Fruit fly (Drosophila melanogaster) whole organism, embryonic: ENCODE results near the gene Bx42.

Source experiments
- Asciz ChIP-seq: fragments of 200-800 bp; sonication (Bioruptor generic); optimal IDR thresholded peaks from 2 replicates; lab custom pipeline; 2017; ENCODE audit warnings: missing biosample characterization, mild to moderate bottlenecking, missing genetic modification characterization, missing genetic modification reagents
- Atf3 ChIP-seq: fragments of 200-800 bp; sonication (Bioruptor generic); optimal IDR thresholded peaks from 3 replicates; lab custom pipeline; 2016; ENCODE audit warnings: missing biosample characterization, missing genetic modification characterization
- Blimp-1 ChIP-seq: fragments of 200-800 bp; sonication (Bioruptor generic); optimal IDR thresholded peaks from 3 replicates; lab custom pipeline; 2018; ENCODE audit warnings: missing biosample characterization, missing genetic modification characterization, mild to moderate bottlenecking, moderate library complexity, missing genetic modification reagents
- CG10979 ChIP-seq: fragments of 200-800 bp; sonication (Bioruptor generic); optimal IDR thresholded peaks from 2 replicates; lab custom pipeline; 2018; ENCODE audit warnings: missing biosample characterization, mild to moderate bottlenecking, missing genetic modification characterization, moderate library complexity
- CG12769 ChIP-seq: fragments of 200-800 bp; sonication (Bioruptor generic); optimal IDR thresholded peaks from 2 replicates; lab custom pipeline; 2019; ENCODE audit warnings: missing biosample characterization, mild to moderate bottlenecking, missing genetic modification characterization, moderate library complexity
- CG13775 ChIP-seq: fragments of 200-800 bp; sonication (Bioruptor generic); optimal IDR thresholded peaks from 3 replicates; lab custom pipeline; 2017; ENCODE audit warnings: missing biosample characterization, mild to moderate bottlenecking, missing genetic modification characterization
- CG14667 ChIP-seq: fragments of 200-800 bp; sonication (Bioruptor generic); IDR thresholded peaks from 2 replicates; pipeline ENCODE4 v1.3.6; 2022; ENCODE audit warnings: missing biosample characterization, missing genetic modification characterization
- CG14965 ChIP-seq: fragments of 200-800 bp; sonication (Bioruptor generic); optimal IDR thresholded peaks from 2 replicates; lab custom pipeline; 2016; ENCODE audit warnings: missing biosample characterization, missing genetic modification characterization, borderline replicate concordance
- CG15011 ChIP-seq: fragments of 200-800 bp; sonication (Bioruptor generic); optimal IDR thresholded peaks from 3 replicates; lab custom pipeline; 2018; ENCODE audit warnings: missing biosample characterization, mild to moderate bottlenecking, missing genetic modification characterization
- CG1602 ChIP-seq: fragments of 200-800 bp; sonication (Bioruptor generic); optimal IDR thresholded peaks from 3 replicates; lab custom pipeline; 2016; ENCODE audit warnings: missing biosample characterization, missing genetic modification characterization
- CG16863 ChIP-seq: fragments of 200-800 bp; sonication (Bioruptor generic); optimal IDR thresholded peaks from 3 replicates; lab custom pipeline; 2016; ENCODE audit warnings: missing biosample characterization, missing genetic modification characterization
- CG17829 ChIP-seq: fragments of 200-800 bp; optimal IDR thresholded peaks from 2 replicates; lab custom pipeline; 2019; ENCODE audit warnings: missing biosample characterization, mild to moderate bottlenecking, missing genetic modification characterization, moderate library complexity
- CG18011 ChIP-seq: fragments of 200-800 bp; sonication (Bioruptor generic); optimal IDR thresholded peaks from 2 replicates; lab custom pipeline; 2017; ENCODE audit warnings: missing biosample characterization, missing genetic modification characterization, mild to moderate bottlenecking, moderate library complexity, missing genotype
- CG18262 ChIP-seq: fragments of 200-800 bp; optimal IDR thresholded peaks from 3 replicates; lab custom pipeline; 2019; ENCODE audit warnings: missing biosample characterization, mild to moderate bottlenecking, missing genetic modification characterization, moderate library complexity
- CG18476 ChIP-seq: fragments of 200-800 bp; sonication (Bioruptor generic); optimal IDR thresholded peaks from 2 replicates; lab custom pipeline; 2016; ENCODE audit warnings: missing biosample characterization, mild to moderate bottlenecking, missing genetic modification characterization
- CG18619 ChIP-seq: fragments of 200-800 bp; sonication (Bioruptor generic); optimal IDR thresholded peaks from 3 replicates; lab custom pipeline; 2017; ENCODE audit warnings: missing biosample characterization, mild to moderate bottlenecking, missing genetic modification characterization
- CG2678 ChIP-seq: fragments of 200-800 bp; sonication (Bioruptor generic); optimal IDR thresholded peaks from 3 replicates; lab custom pipeline; 2019; ENCODE audit warnings: missing biosample characterization, mild to moderate bottlenecking, missing genetic modification characterization, moderate library complexity
- CG33213 ChIP-seq: fragments of 200-800 bp; sonication (Bioruptor generic); optimal IDR thresholded peaks from 3 replicates; lab custom pipeline; 2016; ENCODE audit warnings: missing biosample characterization, missing genetic modification characterization
- CG42726 ChIP-seq: fragments of 200-800 bp; sonication (Bioruptor generic); IDR thresholded peaks from 2 replicates; pipeline ENCODE4 v1.3.6; 2022; ENCODE audit warnings: missing biosample characterization, missing genetic modification characterization; ENCODE audit not compliant: partially characterized antibody
- CG4730 ChIP-seq: fragments of 200-800 bp; sonication (Bioruptor generic); IDR thresholded peaks from 2 replicates; pipeline ENCODE4 v1.3.6; 2022; ENCODE audit warnings: missing biosample characterization, missing genetic modification characterization
- CG7271 ChIP-seq: fragments of 200-800 bp; sonication (Bioruptor generic); optimal IDR thresholded peaks from 2 replicates; lab custom pipeline; 2018; ENCODE audit warnings: missing biosample characterization, mild to moderate bottlenecking, missing genetic modification characterization, moderate library complexity
- CG8359 ChIP-seq: fragments of 200-800 bp; sonication (Bioruptor generic); optimal IDR thresholded peaks from 2 replicates; lab custom pipeline; 2017; ENCODE audit warnings: missing biosample characterization, mild to moderate bottlenecking, missing genetic modification characterization, borderline replicate concordance
- CG8388 ChIP-seq: fragments of 200-800 bp; sonication (Bioruptor generic); optimal IDR thresholded peaks from 2 replicates; lab custom pipeline; 2019; ENCODE audit warnings: missing biosample characterization, mild to moderate bottlenecking, missing genetic modification characterization, moderate library complexity
- CG8944 ChIP-seq: fragments of 200-800 bp; sonication (Bioruptor generic); optimal IDR thresholded peaks from 3 replicates; lab custom pipeline; 2016; ENCODE audit warnings: missing biosample characterization, missing genetic modification characterization
- CG9437 ChIP-seq: fragments of 200-800 bp; sonication (Bioruptor generic); optimal IDR thresholded peaks from 2 replicates; lab custom pipeline; 2018; ENCODE audit warnings: missing biosample characterization, mild to moderate bottlenecking, missing genetic modification characterization
- CoRest ChIP-seq: fragments of 200-800 bp; sonication (Bioruptor generic); optimal IDR thresholded peaks from 3 replicates; lab custom pipeline; 2018; ENCODE audit warnings: missing biosample characterization, mild to moderate bottlenecking, missing genetic modification characterization, moderate library complexity
- D ChIP-seq, 2 experiments: fragments of 200-800 bp in 1 of 2; fragments of >200 bp in 1 of 2; sonication (Bioruptor generic) in 1 of 2; optimal IDR thresholded peaks; 2 replicates in 1 of 2; 3 replicates in 1 of 2; lab custom pipeline; 2017; ENCODE audit warnings: mild to moderate bottlenecking in 1 of 2, missing biosample characterization in 1 of 2, missing genetic modification characterization in 1 of 2, missing genetic modification reagents in 1 of 2
- Dip3 ChIP-seq: fragments of 200-800 bp; sonication (Bioruptor generic); optimal IDR thresholded peaks from 3 replicates; lab custom pipeline; 2016; ENCODE audit warnings: missing biosample characterization, missing genetic modification characterization
- Gug ChIP-seq: fragments of 200-800 bp; sonication (Bioruptor generic); IDR thresholded peaks from 4 replicates; pipeline ENCODE4 v1.3.6; 2022; ENCODE audit warnings: missing biosample characterization, missing genetic modification characterization
- Meics ChIP-seq: fragments of 200-800 bp; sonication (Bioruptor generic); optimal IDR thresholded peaks from 2 replicates; lab custom pipeline; 2017; ENCODE audit warnings: missing biosample characterization, mild to moderate bottlenecking, missing genetic modification characterization
- PHDP ChIP-seq: fragments of 200-800 bp; sonication (Bioruptor generic); optimal IDR thresholded peaks from 3 replicates; lab custom pipeline; 2018; ENCODE audit warnings: missing biosample characterization, mild to moderate bottlenecking, missing genetic modification characterization, moderate library complexity
- Rx ChIP-seq: fragments of 200-800 bp; sonication (Bioruptor generic); IDR thresholded peaks from 2 replicates; pipeline ENCODE4 v1.3.6; 2022; ENCODE audit warnings: missing biosample characterization, missing genetic modification characterization
- Side ChIP-seq: fragments of 200-800 bp; sonication (Bioruptor generic); optimal IDR thresholded peaks from 2 replicates; lab custom pipeline; 2016; ENCODE audit warnings: missing biosample characterization, missing genetic modification characterization
- Xrp1 ChIP-seq: fragments of 200-800 bp; sonication (Bioruptor generic); IDR thresholded peaks from 2 replicates; pipeline ENCODE4 v1.3.6; 2022; ENCODE audit warnings: missing biosample characterization, missing genetic modification characterization
- bigmax ChIP-seq: fragments of 200-800 bp; sonication (Bioruptor generic); optimal IDR thresholded peaks from 2 replicates; lab custom pipeline; 2018; ENCODE audit warnings: missing biosample characterization, mild to moderate bottlenecking, missing genetic modification characterization
- crc ChIP-seq: fragments of 200-800 bp; sonication (Bioruptor generic); optimal IDR thresholded peaks from 2 replicates; lab custom pipeline; 2016; ENCODE audit warnings: missing biosample characterization, missing genetic modification characterization
- croc ChIP-seq: fragments of 200-800 bp; sonication (Bioruptor generic); conservative IDR thresholded peaks from 3 replicates; pipeline ENCODE4 v1.3.6; 2022; ENCODE audit warnings: missing biosample characterization, missing genetic modification characterization
- fd96Cb ChIP-seq: fragments of 200-800 bp; sonication (Bioruptor generic); optimal IDR thresholded peaks from 2 replicates; lab custom pipeline; 2018; ENCODE audit warnings: missing biosample characterization, mild to moderate bottlenecking, missing genetic modification characterization, moderate library complexity
- hb ChIP-seq: fragments of 200-800 bp; sonication (Bioruptor generic); IDR thresholded peaks from 3 replicates; pipeline ENCODE4 v1.3.6; 2022; ENCODE audit warnings: missing biosample characterization, missing genetic modification characterization; ENCODE audit not compliant: partially characterized antibody
- ind ChIP-seq: fragments of 200-800 bp; sonication (Bioruptor generic); optimal IDR thresholded peaks from 3 replicates; lab custom pipeline; 2016; ENCODE audit warnings: missing biosample characterization, missing genetic modification characterization
- jing ChIP-seq: fragments of 200-800 bp; sonication (Bioruptor generic); optimal IDR thresholded peaks from 2 replicates; lab custom pipeline; 2018; ENCODE audit warnings: missing biosample characterization, mild to moderate bottlenecking, missing genetic modification characterization
- p53 ChIP-seq: fragments of 200-800 bp; sonication (Bioruptor generic); optimal IDR thresholded peaks from 2 replicates; lab custom pipeline; 2016; ENCODE audit warnings: missing biosample characterization, missing genetic modification characterization
- ranshi ChIP-seq: fragments of 200-800 bp; sonication (Bioruptor generic); IDR thresholded peaks from 2 replicates; pipeline ENCODE4 v1.3.6; 2022; ENCODE audit warnings: missing biosample characterization, missing genetic modification characterization
- run ChIP-seq: fragments of 200-800 bp; sonication (Bioruptor generic); optimal IDR thresholded peaks from 3 replicates; lab custom pipeline; 2018; ENCODE audit warnings: missing biosample characterization, mild to moderate bottlenecking, missing genetic modification characterization
- sc ChIP-seq, 3 experiments: fragments of >200 bp in 2 of 3; fragments of 200-800 bp in 1 of 3; sonication (Bioruptor generic) in 1 of 3; optimal IDR thresholded peaks; 2 replicates in 2 of 3; 3 replicates in 1 of 3; lab custom pipeline; 2017; ENCODE audit warnings: mild to moderate bottlenecking in 1 of 3, missing biosample characterization in 1 of 3, missing genetic modification characterization in 1 of 3, missing genetic modification reagents in 1 of 3
- stc ChIP-seq: fragments of 200-800 bp; sonication (Bioruptor generic); IDR thresholded peaks from 2 replicates; pipeline ENCODE4 v1.3.6; 2022; ENCODE audit warnings: missing biosample characterization, missing genetic modification characterization
- tup ChIP-seq: fragments of 200-800 bp; sonication (Bioruptor generic); optimal IDR thresholded peaks from 2 replicates; lab custom pipeline; 2016; ENCODE audit warnings: missing biosample characterization, mild to moderate bottlenecking, missing genetic modification characterization, moderate library complexity

Bx42 gene

DNA sequence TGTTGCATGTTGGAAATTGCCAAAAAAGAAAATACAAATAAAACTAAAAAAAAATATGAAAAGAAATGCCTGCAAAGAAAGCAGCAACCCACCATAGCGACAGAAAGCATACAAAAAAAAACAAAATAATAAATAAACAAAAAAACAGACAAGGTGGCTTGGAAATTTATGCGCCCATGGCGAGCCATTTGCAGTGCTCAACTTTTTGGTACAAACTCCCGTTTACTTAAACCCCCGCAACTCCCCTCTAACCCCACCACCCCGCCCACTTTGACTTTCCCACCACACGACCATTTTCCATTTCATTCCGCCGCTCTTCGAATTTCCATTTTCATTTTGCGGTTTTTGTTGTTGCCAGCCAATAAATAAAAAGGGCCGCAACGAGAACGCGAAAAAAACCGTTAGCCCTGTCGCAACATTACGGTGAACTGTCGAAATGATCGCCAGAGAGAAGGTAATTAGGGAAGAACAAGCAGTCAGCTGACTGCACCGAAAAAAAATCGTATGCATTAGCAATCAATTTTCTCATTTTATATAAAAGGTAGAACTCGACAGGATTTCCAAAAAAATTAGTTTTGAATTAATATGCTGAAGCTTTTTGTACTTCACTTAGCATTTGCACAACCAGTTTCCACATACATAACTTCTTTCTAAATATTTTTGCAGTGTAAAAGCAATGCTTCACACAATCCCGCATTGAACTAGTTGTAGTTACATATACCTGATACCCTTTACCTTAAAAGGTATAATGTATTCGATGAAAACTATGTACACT, 30.6 kb upstream of the Bx42 start (continued):
- TF ChIP-seq Asciz (GFP tag; lab: Kevin White, UChicago) (peak; percentile 10), CG4730 (peak; percentile 38; the same call in 1 of the 2 replicates), CG17829 (peak; percentile 31), Gug (GFP tag; lab: Robert Waterston, UW) (peak; percentile 23; the same call in 2 of the 4 replicates), Atf3 (GFP tag; lab: Kevin White, UChicago) (peak; percentile 1), CG10979 (peak; percentile 58), CG9437 (GFP tag; lab: Kevin White, UChicago) (peak; percentile 24), croc (no peak), CG33213 (peak; percentile 23), stc (GFP tag; lab: Robert Waterston, UW) (peak; percentile 52; the same call in 1 of the 2 replicates), hb (no peak), CG42726 (GFP tag; lab: Robert Waterston, UW) (no peak), bigmax (GFP tag; lab: Kevin White, UChicago) (no peak), CG18262 (tag; lab: Kevin White, UChicago) (peak; percentile 56), Xrp1 (peak; percentile 49; the same call in 1 of the 2 replicates), CG7271 (tag; lab: Kevin White, UChicago) (no peak), CG18011 (no peak), D (optimal IDR thresholded peaks at IDR 0.05; lab: Kevin White, UChicago) (no peak), D (GFP tag; optimal IDR thresholded peaks at IDR 0.05; lab: Kevin White, UChicago) (peak; percentile 8), CG14667 (GFP tag; lab: Robert Waterston, UW) (peak; percentile 30; the same call in 1 of the 2 replicates), tup (GFP tag; lab: Kevin White, UChicago) (peak; percentile 2), CG1602 (peak; percentile 50), Blimp-1 (GFP tag; lab: Kevin White, UChicago) (peak; percentile 47), jing (GFP tag; lab: Kevin White, UChicago) (peak; percentile 8), Side (no peak), ind (GFP tag; lab: Kevin White, UChicago) (peak; percentile 16), CoRest (tag; lab: Kevin White, UChicago) (peak; percentile 60), CG8944 (peak; percentile 2), CG18619 (GFP tag; lab: Kevin White, UChicago) (peak; percentile 4), fd96Cb (peak; percentile 35), Rx (GFP tag; lab: Robert Waterston, UW) (no peak), CG13775 (GFP tag; lab: Kevin White, UChicago) (peak; percentile 16), CG15011 (GFP tag; lab: Kevin White, UChicago) (no peak), Dip3 (GFP tag; lab: Kevin White, UChicago) (no peak), run (tag; lab: Kevin White, UChicago) (peak; percentile 25), ranshi (GFP tag; lab: Robert Waterston, UW) (no peak), CG2678 (tag; lab: Kevin White, UChicago) (peak; percentile 63), CG8388 (GFP tag; lab: Kevin White, UChicago) (peak; percentile 52), CG12769 (tag; lab: Kevin White, UChicago) (peak; percentile 37), Meics (GFP tag; lab: Kevin White, UChicago) (peak; percentile 45), CG18476 (GFP tag; lab: Kevin White, UChicago) (peak; percentile 28), CG16863 (GFP tag; lab: Kevin White, UChicago) (peak; percentile 43), PHDP (tag; lab: Kevin White, UChicago) (peak; percentile 62), crc (GFP tag; lab: Kevin White, UChicago) (peak; percentile 28), p53 (GFP tag; lab: Kevin White, UChicago) (no peak), CG8359 (GFP tag; lab: Kevin White, UChicago) (no peak), CG14965 (no peak), sc (optimal IDR thresholded peaks at IDR 0.05; lab: Kevin White, UChicago) (no peak), sc (GFP tag; optimal IDR thresholded peaks at IDR 0.05; lab: Kevin White, UChicago) (peak; percentile 27)
